Worm (Caenorhabditis elegans): ENCODE data around the gene galt-1.

ce11 chrV:5928006-5928405 lies 2.7 kb upstream of the galt-1 start:
- TF ChIP-seq klf-2 (GFP tag; conservative IDR thresholded peaks at IDR 0.05) (no peak), ref-1 (GFP tag; conservative IDR thresholded peaks at IDR 0.05) (no peak), tab-1 (GFP tag; IDR thresholded peaks at IDR 0.05) (no peak), med-1 (GFP tag; optimal IDR thresholded peaks at IDR 0.05; ENCODE audit: insufficient read depth) (no peak), ztf-23 (GFP tag; IDR thresholded peaks at IDR 0.05) (no peak), flt-1 (GFP tag; IDR thresholded peaks at IDR 0.05) (no peak), cog-1 (tag; optimal IDR thresholded peaks at IDR 0.05) (no peak), T22C8.4 (GFP tag; IDR thresholded peaks at IDR 0.05) (no peak), ztf-29 (GFP tag; IDR thresholded peaks at IDR 0.05) (no peak)
